Worm (Caenorhabditis elegans): ENCODE data around the gene irld-9.

DNA sequence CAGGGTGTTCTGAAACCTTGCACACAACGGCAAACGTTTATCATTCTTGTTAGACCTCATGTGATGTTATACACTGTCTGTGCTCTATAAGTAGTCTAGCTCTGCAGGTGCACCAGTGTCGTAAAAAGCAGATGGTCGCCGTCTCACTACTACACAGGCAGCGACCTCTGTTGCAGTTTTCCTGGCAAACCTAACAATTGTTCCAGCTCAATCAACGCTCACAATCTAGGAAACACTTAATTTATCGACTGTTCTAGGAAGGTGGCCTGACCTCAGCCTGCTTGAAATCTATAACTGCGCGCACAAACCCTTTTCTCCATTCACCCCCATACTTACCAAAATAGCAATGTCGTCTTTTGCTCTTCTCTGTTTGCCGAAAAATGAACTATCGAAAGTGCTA is 14.4 kb downstream of the irld-9 start, which contains the start of gene fbxb-11:
- TF ChIP-seq nhr-12 (tag; optimal IDR thresholded peaks at IDR 0.05) (no peak), ceh-82 (tag; optimal IDR thresholded peaks at IDR 0.05) (no peak), unc-130 (tag; optimal IDR thresholded peaks at IDR 0.05) (no peak), pqm-1 (tag; optimal IDR thresholded peaks at IDR 0.05) (no peak), lsy-2 (tag; optimal IDR thresholded peaks at IDR 0.05) (no peak), fkh-10 (GFP tag; optimal IDR thresholded peaks at IDR 0.05) (no peak), aly-2 (tag; optimal IDR thresholded peaks at IDR 0.05) (no peak), vab-15 (tag; optimal IDR thresholded peaks at IDR 0.05) (no peak), sptf-1 (tag; optimal IDR thresholded peaks at IDR 0.05) (no peak), nhr-90 (tag; optimal IDR thresholded peaks at IDR 0.05; ENCODE audit: poor library complexity) (no peak), ama-1 (optimal IDR thresholded peaks at IDR 0.05) (no peak)
